Fruit fly (Drosophila melanogaster) whole organism, wandering third instar larva: Measurements from ENCODE around the gene CG13999.
A peak's percentile ranks its signal among the peaks of the same experiment; 100 is the strongest.

Source experiments
- Abd-B ChIP-seq: fragments of >200 bp; optimal IDR thresholded peaks from 2 replicates; lab custom pipeline; 2017; ENCODE audit warnings: missing biosample characterization, missing genetic modification characterization
- CG9705 ChIP-seq: fragments of 200-800 bp; sonication (Bioruptor generic); optimal IDR thresholded peaks from 2 replicates; lab custom pipeline; 2018; ENCODE audit warnings: missing biosample characterization, mild to moderate bottlenecking, missing genetic modification characterization
- Dfd ChIP-seq: fragments of >200 bp; optimal IDR thresholded peaks from 2 replicates; lab custom pipeline; 2017; ENCODE audit warnings: missing biosample characterization, missing genetic modification characterization
- Dif ChIP-seq: fragments of 200-275, 200-300 bp; sonication (Bioruptor generic); optimal IDR thresholded peaks from 2 replicates; lab custom pipeline; 2018; ENCODE audit warnings: missing biosample characterization, missing genetic modification characterization; ENCODE audit not compliant: partially characterized antibody
- GATAd ChIP-seq: sonication (Bioruptor generic); optimal IDR thresholded peaks from 2 replicates; lab custom pipeline; 2016; ENCODE audit warnings: missing biosample characterization, missing genetic modification characterization
- HLH106 ChIP-seq: fragments of 200-800 bp; optimal IDR thresholded peaks from 3 replicates; lab custom pipeline; 2019; ENCODE audit warnings: missing biosample characterization, mild to moderate bottlenecking, missing genetic modification characterization, moderate library complexity
- Hnf4 ChIP-seq: fragments of 200-800 bp; sonication (Bioruptor generic); optimal IDR thresholded peaks from 2 replicates; lab custom pipeline; 2016; ENCODE audit warnings: missing biosample characterization, mild to moderate bottlenecking, missing genetic modification characterization
- Hr78 ChIP-seq: fragments of >200 bp; optimal IDR thresholded peaks from 2 replicates; lab custom pipeline; 2017; ENCODE audit warnings: missing biosample characterization, missing genetic modification characterization
- Hr83 ChIP-seq: fragments of 200-300 bp; sonication (Bioruptor generic); optimal IDR thresholded peaks from 2 replicates; lab custom pipeline; 2016; ENCODE audit warnings: missing biosample characterization, mild to moderate bottlenecking, missing genetic modification characterization, moderate library complexity; ENCODE audit not compliant: poor library complexity, severe bottlenecking
- Jra ChIP-seq: sonication (Bioruptor generic); optimal IDR thresholded peaks from 2 replicates; lab custom pipeline; 2016; ENCODE audit warnings: missing biosample characterization, missing genetic modification characterization
- Mio ChIP-seq: sonication (Bioruptor generic); optimal IDR thresholded peaks from 2 replicates; lab custom pipeline; 2016; ENCODE audit warnings: missing biosample characterization, missing genetic modification characterization
- Myc ChIP-seq: fragments of >200 bp; optimal IDR thresholded peaks from 2 replicates; lab custom pipeline; 2017
- N ChIP-seq: fragments of >200 bp; optimal IDR thresholded peaks from 2 replicates; lab custom pipeline; 2018; ENCODE audit warnings: missing biosample characterization, missing external identifiers, missing genetic modification characterization
- OdsH ChIP-seq: fragments of 200-800 bp; sonication (Bioruptor generic); optimal IDR thresholded peaks from 2 replicates; lab custom pipeline; 2016; ENCODE audit warnings: missing biosample characterization, mild to moderate bottlenecking, missing genetic modification characterization
- Rel ChIP-seq, 2 experiments: fragments of 200-800 bp; sonication (Bioruptor generic) in 1 of 2; optimal IDR thresholded peaks; 2 replicates in 1 of 2; 3 replicates in 1 of 2; lab custom pipeline; 2016 to 2019; ENCODE audit warnings: mild to moderate bottlenecking in 2 of 2, missing biosample characterization in 2 of 2, missing genetic modification characterization in 2 of 2, moderate library complexity in 1 of 2
- Sp1 ChIP-seq: fragments of 200-800 bp; sonication (Bioruptor generic); optimal IDR thresholded peaks from 3 replicates; lab custom pipeline; 2019; ENCODE audit warnings: missing biosample characterization, mild to moderate bottlenecking, missing genetic modification characterization, moderate library complexity
- Vsx2 ChIP-seq: fragments of 200-300, 225-300 bp; sonication (Bioruptor generic); optimal IDR thresholded peaks from 2 replicates; lab custom pipeline; 2018; ENCODE audit warnings: missing biosample characterization, missing genetic modification characterization; ENCODE audit not compliant: partially characterized antibody
- br ChIP-seq: fragments of 200-800 bp; sonication (Bioruptor generic); optimal IDR thresholded peaks from 2 replicates; lab custom pipeline; 2016; ENCODE audit warnings: missing biosample characterization, missing genetic modification characterization
- dl ChIP-seq, 2 experiments: fragments of 175-275, 200-275 bp in 1 of 2; fragments of 200-275 bp in 1 of 2; sonication (Bioruptor generic); optimal IDR thresholded peaks; lab custom pipeline; 2018; ENCODE audit warnings: mild to moderate bottlenecking in 2 of 2, missing biosample characterization in 2 of 2, missing genetic modification characterization in 2 of 2, moderate library complexity in 2 of 2; ENCODE audit not compliant: partially characterized antibody in 2 of 2, insufficient read depth in 1 of 2
- dmrt93B ChIP-seq: fragments of 200-800 bp; sonication (Bioruptor generic); optimal IDR thresholded peaks from 2 replicates; lab custom pipeline; 2018; ENCODE audit warnings: missing biosample characterization, mild to moderate bottlenecking, missing genetic modification characterization
- dsf ChIP-seq: sonication (Bioruptor generic); optimal IDR thresholded peaks from 2 replicates; lab custom pipeline; 2016; ENCODE audit warnings: missing biosample characterization, missing genetic modification characterization, borderline replicate concordance
- ey ChIP-seq: fragments of 200-800 bp; sonication (Bioruptor generic); optimal IDR thresholded peaks from 2 replicates; lab custom pipeline; 2016; ENCODE audit warnings: missing biosample characterization, missing genetic modification characterization
- foxo ChIP-seq, 2 experiments: fragments of 200-800 bp; sonication (Bioruptor generic); optimal IDR thresholded peaks; 2 replicates in 1 of 2; 3 replicates in 1 of 2; lab custom pipeline; 2016 to 2017; ENCODE audit warnings: missing biosample characterization in 2 of 2, missing genetic modification characterization in 2 of 2
- fru ChIP-seq: fragments of 200-800 bp; sonication (Bioruptor generic); optimal IDR thresholded peaks from 3 replicates; lab custom pipeline; 2016; ENCODE audit warnings: missing biosample characterization, mild to moderate bottlenecking, missing genetic modification characterization
- h ChIP-seq: fragments of 200-800 bp; sonication (Bioruptor generic); optimal IDR thresholded peaks from 3 replicates; lab custom pipeline; 2016; ENCODE audit warnings: missing biosample characterization, mild to moderate bottlenecking, missing genetic modification characterization
- jim ChIP-seq: fragments of 175-275, 200-325 bp; sonication (Bioruptor generic); optimal IDR thresholded peaks from 2 replicates; lab custom pipeline; 2016; ENCODE audit warnings: missing biosample characterization, mild to moderate bottlenecking, missing genetic modification characterization
- lola ChIP-seq: fragments of >200 bp; optimal IDR thresholded peaks from 2 replicates; lab custom pipeline; 2017; ENCODE audit warnings: missing biosample characterization, missing genetic modification characterization
- pan ChIP-seq: fragments of >200 bp; optimal IDR thresholded peaks from 2 replicates; lab custom pipeline; 2017
- psq ChIP-seq: fragments of 200-800 bp; sonication (Bioruptor generic); optimal IDR thresholded peaks from 3 replicates; lab custom pipeline; 2017; ENCODE audit warnings: missing biosample characterization, mild to moderate bottlenecking, missing genetic modification characterization, moderate library complexity
- rgr ChIP-seq: fragments of 200-800 bp; sonication (Bioruptor generic); optimal IDR thresholded peaks from 3 replicates; lab custom pipeline; 2016; ENCODE audit warnings: missing biosample characterization, mild to moderate bottlenecking, missing genetic modification characterization
- sv ChIP-seq: fragments of 200-800 bp; sonication (Bioruptor generic); optimal IDR thresholded peaks from 3 replicates; lab custom pipeline; 2016; ENCODE audit warnings: missing biosample characterization, missing genetic modification characterization
- tai ChIP-seq: sonication (Bioruptor generic); optimal IDR thresholded peaks from 2 replicates; lab custom pipeline; 2016; ENCODE audit warnings: missing biosample characterization, missing genetic modification characterization
- usp ChIP-seq: fragments of >200 bp; optimal IDR thresholded peaks from 2 replicates; lab custom pipeline; 2017; ENCODE audit warnings: missing biosample characterization, missing genetic modification characterization
- woc ChIP-seq: sonication (Bioruptor generic); optimal IDR thresholded peaks from 2 replicates; lab custom pipeline; 2016; ENCODE audit warnings: missing biosample characterization, mild to moderate bottlenecking, missing genetic modification characterization

CG13999 gene

DNA sequence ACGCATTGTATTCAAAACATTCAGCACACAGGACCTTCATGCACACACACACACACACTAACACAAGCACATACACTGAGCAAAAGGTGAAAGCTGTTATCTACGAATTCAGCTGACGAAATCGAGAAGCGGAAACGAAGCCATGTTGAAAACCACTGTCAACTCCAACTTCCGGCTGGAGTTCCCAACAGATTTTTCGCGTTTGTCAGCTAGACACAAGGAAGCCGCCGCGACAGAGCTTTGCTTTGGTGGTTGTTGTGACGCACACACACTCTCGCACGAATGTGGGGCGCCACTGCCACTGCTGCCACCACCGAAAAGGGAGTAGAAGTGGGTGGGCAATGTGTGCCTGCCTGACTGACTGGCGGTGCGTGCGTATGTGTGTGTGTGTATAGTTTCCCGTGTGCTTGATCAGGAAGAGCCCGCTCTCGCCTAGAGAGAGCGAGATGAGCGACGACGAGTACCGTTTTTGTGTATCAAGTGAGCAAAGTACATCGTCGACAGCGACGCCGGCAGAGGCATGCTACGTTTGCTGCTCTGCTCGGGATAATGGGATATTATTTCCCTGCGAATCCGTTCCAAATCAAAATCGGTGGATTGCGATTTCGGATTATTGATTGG is 41.5 kb upstream of the CG13999 start:
- TF ChIP-seq HLH106 (peak; percentile 3), Dif (GFP tag; lab: Kevin White, UChicago) (no peak), br (GFP tag; lab: Kevin White, UChicago) (peak; percentile 9), OdsH (peak; percentile 6), fru (GFP tag; lab: Kevin White, UChicago) (peak; percentile 8), tai (no peak), N (GFP tag; lab: Kevin White, UChicago) (peak; percentile 34), rgr (GFP tag; lab: Kevin White, UChicago) (no peak), CG9705 (GFP tag; lab: Kevin White, UChicago) (peak; percentile 5), h (GFP tag; lab: Kevin White, UChicago) (peak; percentile 13), lola (GFP tag; lab: Kevin White, UChicago) (no peak), Sp1 (GFP tag; lab: Kevin White, UChicago) (peak; percentile 49), Hr83 (GFP tag; lab: Kevin White, UChicago) (peak; percentile 34)

DNA sequence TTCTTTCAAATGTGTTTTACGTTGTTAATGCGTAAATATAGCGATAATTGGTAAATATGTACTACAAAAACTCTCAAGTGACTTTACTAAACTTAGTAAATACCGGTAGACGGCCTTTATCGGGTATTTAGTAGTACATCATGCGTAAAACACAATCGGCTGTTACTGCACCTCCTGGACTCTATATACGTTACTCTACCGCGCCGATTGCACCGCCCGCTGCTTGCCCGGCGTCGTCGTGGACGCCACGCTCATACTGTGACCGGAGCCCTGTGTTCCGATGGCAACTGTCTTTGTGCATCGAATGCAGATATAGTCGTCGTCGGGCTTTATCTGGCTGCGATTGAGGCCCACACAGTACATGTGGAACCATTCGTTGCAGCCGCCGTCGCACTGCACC is 34.2 kb upstream of the CG13999 start:
- no peak for TF ChIP-seq Sp1 (GFP tag; lab: Kevin White, UChicago)
- no peak for TF ChIP-seq Myc (lab: Kevin White, UChicago)
- TF ChIP-seq N (GFP tag; lab: Kevin White, UChicago): no peak
- TF ChIP-seq h (GFP tag; lab: Kevin White, UChicago): no peak

DNA sequence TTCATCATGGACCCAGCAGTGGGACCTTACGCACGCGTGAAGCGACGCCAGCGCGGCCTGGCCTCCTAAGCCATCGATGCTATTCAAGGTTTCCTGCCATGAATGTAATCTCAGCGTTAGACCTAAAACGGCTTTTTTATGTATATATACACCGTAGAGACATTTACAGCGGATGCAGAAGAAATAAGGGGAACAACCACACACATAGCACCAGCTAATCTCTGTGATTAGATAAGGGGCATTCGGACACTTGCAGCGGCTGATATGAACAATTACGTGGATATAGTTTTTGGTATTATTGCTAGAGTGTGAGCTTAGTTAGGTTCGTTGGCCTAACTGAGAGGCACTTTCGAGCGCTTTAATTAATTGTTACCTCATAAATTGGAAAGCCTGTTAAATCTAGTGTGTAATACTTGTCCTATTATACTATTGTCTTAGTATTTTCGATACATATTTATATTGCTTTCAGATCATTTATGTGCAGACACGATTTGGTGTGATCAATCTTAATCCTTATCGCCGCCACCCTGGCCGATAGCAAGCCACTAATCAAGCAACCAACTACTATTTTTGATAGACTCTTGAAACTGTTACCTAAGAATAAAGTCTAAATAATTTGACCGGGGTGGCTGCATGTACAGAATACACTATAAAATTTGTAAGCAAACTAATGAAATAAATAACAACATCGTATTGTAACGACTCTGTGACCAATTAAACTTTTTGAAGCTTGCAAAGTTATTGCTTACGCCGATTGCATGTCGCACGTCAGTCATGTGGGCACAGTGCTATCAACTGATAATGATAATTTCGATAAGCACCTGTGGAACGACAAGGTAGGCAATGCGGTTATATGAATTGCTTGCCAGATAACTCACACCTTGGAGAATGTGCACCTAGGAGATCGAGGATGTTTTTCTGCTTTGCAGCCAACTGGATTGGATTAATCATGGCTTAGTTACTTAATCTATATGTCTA is 32.1 kb upstream of the CG13999 start:
- peak; percentile 39 for TF ChIP-seq h (GFP tag; lab: Kevin White, UChicago)
- TF ChIP-seq Hnf4 (GFP tag; lab: Kevin White, UChicago): no peak
- no peak for TF ChIP-seq tai
- no peak for TF ChIP-seq dsf (GFP tag; lab: Kevin White, UChicago)
- TF ChIP-seq Hr83 (GFP tag; lab: Kevin White, UChicago): no peak
- no peak for TF ChIP-seq HLH106
- no peak for TF ChIP-seq Rel (GFP tag; optimal IDR thresholded peaks at IDR 0.05; lab: Kevin White, UChicago)
- TF ChIP-seq Rel (tag; optimal IDR thresholded peaks at IDR 0.05; lab: Kevin White, UChicago): peak; percentile 93
- no peak for TF ChIP-seq ey (GFP tag; lab: Kevin White, UChicago)
- no peak for TF ChIP-seq Hr78 (GFP tag; lab: Kevin White, UChicago)
- TF ChIP-seq sv: no peak
- TF ChIP-seq Myc (lab: Kevin White, UChicago): no peak
- TF ChIP-seq Vsx2 (GFP tag; lab: Kevin White, UChicago): no peak
- TF ChIP-seq GATAd (GFP tag; lab: Kevin White, UChicago): no peak
- no peak for TF ChIP-seq pan (lab: Kevin White, UChicago)
- no peak for TF ChIP-seq Jra (GFP tag; lab: Kevin White, UChicago)

DNA sequence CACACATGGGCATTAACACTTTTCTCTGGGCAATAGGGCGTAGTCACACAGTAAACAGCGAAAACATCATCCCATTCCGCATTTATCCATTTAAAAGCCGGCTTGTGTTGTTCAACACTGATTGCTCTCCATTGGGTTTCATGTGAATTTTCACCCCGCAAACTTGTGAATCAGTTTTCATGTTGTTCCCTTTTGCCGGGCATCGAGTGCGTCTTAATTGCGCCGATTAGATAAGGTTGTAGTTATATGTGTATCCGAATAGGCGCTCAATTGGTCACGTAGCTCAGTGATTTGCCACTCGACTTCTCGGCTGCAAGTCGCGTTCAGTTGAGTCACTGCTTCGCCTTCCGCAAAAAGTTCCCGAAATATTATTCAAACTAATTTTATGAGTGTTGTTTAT is 30.7 kb upstream of the CG13999 start:
- TF ChIP-seq OdsH: peak; percentile 11
- peak; percentile 3 for TF ChIP-seq h (GFP tag; lab: Kevin White, UChicago)
- no peak for TF ChIP-seq Rel (GFP tag; optimal IDR thresholded peaks at IDR 0.05; lab: Kevin White, UChicago)
- peak; percentile 43 for TF ChIP-seq Rel (tag; optimal IDR thresholded peaks at IDR 0.05; lab: Kevin White, UChicago)
- no peak for TF ChIP-seq dsf (GFP tag; lab: Kevin White, UChicago)
- TF ChIP-seq dl (GFP tag; optimal IDR thresholded peaks at IDR 0.05; lab: Kevin White, UChicago; ENCODE audit: insufficient read depth in 1 of 2, partially characterized antibody in 2 of 2): no peak
- TF ChIP-seq lola (GFP tag; lab: Kevin White, UChicago): no peak
- no peak for TF ChIP-seq jim (GFP tag; lab: Kevin White, UChicago)

DNA sequence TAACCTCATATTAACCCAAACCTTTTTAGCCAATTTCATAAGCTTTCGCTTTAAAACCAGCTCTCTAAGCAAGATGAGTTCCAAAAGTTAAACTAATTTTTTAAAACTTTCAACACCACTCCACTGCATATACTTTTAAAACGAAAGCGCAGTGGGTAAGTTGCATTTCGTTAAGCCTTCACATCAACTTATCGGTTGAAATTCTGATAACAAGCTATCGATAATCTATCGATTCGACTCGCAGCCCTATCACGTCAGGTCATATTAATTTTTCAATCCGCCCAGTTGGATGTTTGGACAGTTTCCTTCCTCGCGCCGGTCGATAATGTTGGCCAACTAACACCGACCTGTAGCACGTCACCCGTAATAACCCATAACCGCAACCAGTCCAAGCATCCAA is 29.8 kb upstream of the CG13999 start, which contains the start of gene ifc:
Gene ifc (plus strand): TSS at position 255 of the 400 bp plus-strand sequence.
- TF ChIP-seq CG9705 (GFP tag; lab: Kevin White, UChicago) (peak; percentile 10), ey (GFP tag; lab: Kevin White, UChicago) (peak; percentile 30), Hnf4 (GFP tag; lab: Kevin White, UChicago) (no peak), dl (GFP tag; optimal IDR thresholded peaks at IDR 0.05; lab: Kevin White, UChicago; ENCODE audit: insufficient read depth in 1 of 2, partially characterized antibody in 2 of 2) (no peak), Rel (GFP tag; optimal IDR thresholded peaks at IDR 0.05; lab: Kevin White, UChicago) (no peak), Rel (tag; optimal IDR thresholded peaks at IDR 0.05; lab: Kevin White, UChicago) (peak; percentile 46), woc (GFP tag; lab: Kevin White, UChicago) (peak; percentile 39), foxo (GFP tag; optimal IDR thresholded peaks at IDR 0.05; lab: Kevin White, UChicago) (peak in 1 of 2 experiments; percentile 52), usp (GFP tag; lab: Kevin White, UChicago) (no peak), dmrt93B (no peak), Vsx2 (GFP tag; lab: Kevin White, UChicago) (no peak), Abd-B (no peak), rgr (GFP tag; lab: Kevin White, UChicago) (peak; percentile 54), dsf (GFP tag; lab: Kevin White, UChicago) (no peak), HLH106 (peak; percentile 60), Hr78 (GFP tag; lab: Kevin White, UChicago) (peak; percentile 66), Dfd (GFP tag; lab: Kevin White, UChicago) (no peak), lola (GFP tag; lab: Kevin White, UChicago) (no peak), psq (peak; percentile 30), sv (peak; percentile 42), tai (no peak), jim (GFP tag; lab: Kevin White, UChicago) (no peak), fru (GFP tag; lab: Kevin White, UChicago) (peak; percentile 47), Mio (GFP tag; lab: Kevin White, UChicago) (no peak)
